Worm (Caenorhabditis elegans) whole organism, L4 larva: ENCODE data around the gene sbsp-1.

Experiments
- F10B5.3 ChIP-seq: sonication (generic microtip); optimal IDR thresholded peaks from 2 replicates; lab custom pipeline; 2016; ENCODE audit warnings: mild to moderate bottlenecking, missing genetic modification characterization, missing compliant biosample characterization
- F26F4.8 ChIP-seq: fragments of 200-800 bp; sonication (Bioruptor generic); conservative IDR thresholded peaks from 2 replicates; pipeline ENCODE4 v1.3.6; 2022; ENCODE audit warnings: missing genetic modification characterization, missing compliant biosample characterization
- F49E8.2 ChIP-seq: sonication (generic microtip); optimal IDR thresholded peaks from 2 replicates; lab custom pipeline; 2016; ENCODE audit warnings: missing compliant biosample characterization, mild to moderate bottlenecking, missing genetic modification characterization, borderline replicate concordance
- R02D3.7 ChIP-seq: fragments of 150-350 bp; sonication (generic microtip); optimal IDR thresholded peaks from 3 replicates; lab custom pipeline; 2014; ENCODE audit warnings: missing biosample characterization, missing genetic modification characterization
- T26A8.4 ChIP-seq: fragments of 200-800 bp; sonication (Bioruptor generic); IDR thresholded peaks from 2 replicates; pipeline ENCODE4 v1.3.6; 2022; ENCODE audit warnings: missing genetic modification characterization, missing compliant biosample characterization
- Y105C5A.15 ChIP-seq: fragments of 200-800 bp; sonication (Bioruptor generic); IDR thresholded peaks from 2 replicates; pipeline ENCODE4 v1.3.6; 2022; ENCODE audit warnings: missing genetic modification characterization, missing compliant biosample characterization
- Y75B8A.6 ChIP-seq: fragments of 200-800 bp; sonication (Bioruptor generic); IDR thresholded peaks from 2 replicates; pipeline ENCODE4 v1.3.6; 2022; ENCODE audit warnings: missing genetic modification reagents, missing genetic modification characterization, missing compliant biosample characterization
- ZK337.2 ChIP-seq: fragments of 200-800 bp; sonication (Bioruptor generic); IDR thresholded peaks from 2 replicates; pipeline ENCODE4 v1.3.6; 2022; ENCODE audit warnings: missing genetic modification reagents, missing genetic modification characterization, missing compliant biosample characterization
- aha-1 ChIP-seq: fragments of 150-350 bp; peaks from one replicate; lab custom pipeline; 2014; ENCODE audit warnings: missing biosample characterization, missing genetic modification characterization
- ama-1 ChIP-seq: fragments of 150-350 bp; optimal IDR thresholded peaks from 2 replicates; lab custom pipeline; 2014; ENCODE audit warnings: inconsistent platforms, mixed read lengths
- arid-1 ChIP-seq: fragments of 200-800 bp; sonication (Bioruptor generic); conservative IDR thresholded peaks from 2 replicates; pipeline ENCODE4 v1.3.6; 2022; ENCODE audit warnings: missing genetic modification reagents, missing genetic modification characterization, missing compliant biosample characterization
- ceh-28 ChIP-seq: fragments of 150-350 bp; optimal IDR thresholded peaks from 2 replicates; lab custom pipeline; 2014; ENCODE audit warnings: missing biosample characterization, missing genetic modification reagents, missing genetic modification characterization
- ceh-44 ChIP-seq: fragments of 200-800 bp; sonication (Bioruptor generic); IDR thresholded peaks from 2 replicates; pipeline ENCODE4 v1.3.6; 2022; ENCODE audit warnings: missing genetic modification reagents, missing genetic modification characterization, missing compliant biosample characterization
- daf-16 ChIP-seq, 3 experiments: sonication (generic microtip); optimal IDR thresholded peaks; 2 replicates each; lab custom pipeline; 2016 to 2017; ENCODE audit warnings: missing genetic modification characterization in 3 of 3, missing genetic modification reagents in 3 of 3, mild to moderate bottlenecking in 2 of 3, missing compliant biosample characterization in 2 of 3, missing biosample characterization in 1 of 3, moderate library complexity in 1 of 3
- daf-8 ChIP-seq: fragments of 200-800 bp; sonication (Bioruptor generic); IDR thresholded peaks from 2 replicates; pipeline ENCODE4 v1.3.6; 2022; ENCODE audit warnings: missing genetic modification characterization, missing compliant biosample characterization
- dmd-6 ChIP-seq: fragments of 200-800 bp; sonication (Bioruptor generic); IDR thresholded peaks from 2 replicates; pipeline ENCODE4 v1.3.6; 2022; ENCODE audit warnings: missing genetic modification reagents, missing genetic modification characterization, missing compliant biosample characterization
- dmd-8 ChIP-seq: fragments of 200-800 bp; sonication (Bioruptor generic); IDR thresholded peaks from 2 replicates; pipeline ENCODE4 v1.3.6; 2022; ENCODE audit warnings: missing genetic modification characterization, missing compliant biosample characterization
- duxl-1 ChIP-seq: sonication (generic microtip); optimal IDR thresholded peaks from 2 replicates; lab custom pipeline; 2016; ENCODE audit warnings: mild to moderate bottlenecking, missing genetic modification characterization, moderate library complexity, missing compliant biosample characterization; ENCODE audit not compliant: poor library complexity
- dve-1 ChIP-seq: sonication (generic microtip); optimal IDR thresholded peaks from 2 replicates; lab custom pipeline; 2017; ENCODE audit warnings: antibody characterized with exemption, mild to moderate bottlenecking, missing genetic modification characterization, missing compliant biosample characterization; ENCODE audit not compliant: insufficient read depth
- egl-27 ChIP-seq: sonication (generic microtip); optimal IDR thresholded peaks from 3 replicates; lab custom pipeline; 2017; ENCODE audit warnings: missing biosample characterization, missing genetic modification reagents, missing genetic modification characterization
- fos-1 ChIP-seq: fragments of 150-350 bp; optimal IDR thresholded peaks from 2 replicates; lab custom pipeline; 2014; ENCODE audit warnings: missing biosample characterization, missing genetic modification characterization
- hlh-11 ChIP-seq: fragments of 200-800 bp; sonication (Bioruptor generic); optimal IDR thresholded peaks from 2 replicates; lab custom pipeline; 2018; ENCODE audit warnings: mild to moderate bottlenecking, missing genetic modification characterization, missing compliant biosample characterization
- hlh-30 ChIP-seq: sonication (generic microtip); optimal IDR thresholded peaks from 2 replicates; lab custom pipeline; 2017; ENCODE audit warnings: antibody characterized with exemption, mild to moderate bottlenecking, missing genetic modification characterization, missing compliant biosample characterization; ENCODE audit not compliant: insufficient read depth
- lim-7 ChIP-seq: fragments of 200-800 bp; sonication (Bioruptor generic); IDR thresholded peaks from 2 replicates; pipeline ENCODE4 v1.3.6; 2022; ENCODE audit warnings: missing genetic modification characterization, missing compliant biosample characterization
- lin-13 ChIP-seq: fragments of 150-350 bp; optimal IDR thresholded peaks from 2 replicates; lab custom pipeline; 2014; ENCODE audit warnings: missing biosample characterization, missing genetic modification reagents, missing genetic modification characterization
- lin-29 ChIP-seq: fragments of 200-800 bp; sonication (Bioruptor generic); IDR thresholded peaks from 2 replicates; pipeline ENCODE4 v1.3.6; 2022; ENCODE audit warnings: missing genetic modification reagents, missing genetic modification characterization, missing compliant biosample characterization
- mdl-1 ChIP-seq, 2 experiments: fragments of 150-350 bp in 1 of 2; sonication (generic microtip) in 1 of 2; optimal IDR thresholded peaks; 2 replicates each; lab custom pipeline; 2014 to 2017; ENCODE audit warnings: missing biosample characterization in 2 of 2, missing genetic modification characterization in 2 of 2
- mdt-29 ChIP-seq: fragments of 200-800 bp; sonication (Bioruptor generic); IDR thresholded peaks from 2 replicates; pipeline ENCODE4 v1.3.6; 2022; ENCODE audit warnings: missing genetic modification reagents, missing genetic modification characterization, missing compliant biosample characterization
- mxl-3 ChIP-seq: fragments of 200-800 bp; sonication (Bioruptor generic); optimal IDR thresholded peaks from 2 replicates; lab custom pipeline; 2018; ENCODE audit warnings: mild to moderate bottlenecking, missing genetic modification characterization, missing compliant biosample characterization
- nhr-102 ChIP-seq: sonication (generic microtip); optimal IDR thresholded peaks from 2 replicates; lab custom pipeline; 2016; ENCODE audit warnings: mild to moderate bottlenecking, missing genetic modification characterization, moderate library complexity, missing compliant biosample characterization
- nhr-111 ChIP-seq: fragments of 200-800 bp; sonication (Bioruptor generic); optimal IDR thresholded peaks from 2 replicates; lab custom pipeline; 2018; ENCODE audit warnings: mild to moderate bottlenecking, missing genetic modification characterization, missing compliant biosample characterization
- nhr-237 ChIP-seq: sonication (generic microtip); optimal IDR thresholded peaks from 2 replicates; lab custom pipeline; 2017; ENCODE audit warnings: missing biosample characterization, missing genetic modification characterization
- nhr-25 ChIP-seq: sonication (generic microtip); optimal IDR thresholded peaks from 2 replicates; lab custom pipeline; 2017; ENCODE audit warnings: missing genetic modification characterization, mild to moderate bottlenecking, missing compliant biosample characterization, antibody characterized with exemption, moderate library complexity, borderline replicate concordance; ENCODE audit not compliant: insufficient read depth
- nhr-41 ChIP-seq: fragments of 200-800 bp; sonication (Bioruptor generic); IDR thresholded peaks from 2 replicates; pipeline ENCODE4 v1.3.6; 2022; ENCODE audit warnings: missing genetic modification reagents, missing genetic modification characterization, missing compliant biosample characterization
- nhr-6 ChIP-seq: fragments of 150-350 bp; optimal IDR thresholded peaks from 2 replicates; lab custom pipeline; 2014; ENCODE audit warnings: missing biosample characterization, missing genetic modification characterization
- nhr-76 ChIP-seq: fragments of 150-350 bp; optimal IDR thresholded peaks from 2 replicates; lab custom pipeline; 2014; ENCODE audit warnings: missing biosample characterization, missing genetic modification characterization
- pha-4 ChIP-seq, 2 experiments: fragments of 150-350 bp in 1 of 2; fragments of 200-800 bp in 1 of 2; sonication (Bioruptor generic) in 1 of 2; IDR thresholded peaks in 1 of 2; optimal IDR thresholded peaks in 1 of 2; 2 replicates each; pipeline versions ENCODE4 v1.3.6 to Lab custom; 2014 to 2022; ENCODE audit warnings: missing genetic modification characterization in 2 of 2, missing genetic modification reagents in 2 of 2, missing biosample characterization in 1 of 2, missing compliant biosample characterization in 1 of 2
- php-3 ChIP-seq: fragments of 200-800 bp; sonication (Bioruptor generic); IDR thresholded peaks from 2 replicates; pipeline ENCODE4 v1.3.6; 2022; ENCODE audit warnings: missing genetic modification reagents, missing genetic modification characterization, missing compliant biosample characterization
- pqm-1 ChIP-seq: sonication (generic microtip); optimal IDR thresholded peaks from 2 replicates; lab custom pipeline; 2017; ENCODE audit warnings: missing biosample characterization, missing genetic modification characterization
- saeg-2 ChIP-seq: fragments of 200-800 bp; sonication (Bioruptor generic); IDR thresholded peaks from 2 replicates; pipeline ENCODE4 v1.3.6; 2022; ENCODE audit warnings: missing genetic modification reagents, missing genetic modification characterization, missing compliant biosample characterization
- sdz-12 ChIP-seq: fragments of 200-800 bp; sonication (Bioruptor generic); optimal IDR thresholded peaks from 2 replicates; lab custom pipeline; 2018; ENCODE audit warnings: mild to moderate bottlenecking, missing genetic modification characterization, missing compliant biosample characterization
- set-16 ChIP-seq: fragments of 200-800 bp; sonication (Bioruptor generic); IDR thresholded peaks from 2 replicates; pipeline ENCODE4 v1.3.6; 2022; ENCODE audit warnings: missing genetic modification reagents, missing genetic modification characterization, missing compliant biosample characterization
- spr-1 ChIP-seq: sonication (generic microtip); optimal IDR thresholded peaks from 2 replicates; lab custom pipeline; 2016; ENCODE audit warnings: mild to moderate bottlenecking, missing genetic modification characterization, missing compliant biosample characterization
- spr-3 ChIP-seq: fragments of 200-800 bp; sonication (Bioruptor generic); optimal IDR thresholded peaks from 2 replicates; lab custom pipeline; 2018; ENCODE audit warnings: mild to moderate bottlenecking, missing genetic modification characterization, missing compliant biosample characterization
- zfp-2 ChIP-seq: sonication (generic microtip); optimal IDR thresholded peaks from 2 replicates; lab custom pipeline; 2016; ENCODE audit warnings: mild to moderate bottlenecking, missing genetic modification characterization, missing compliant biosample characterization
- zfp-3 ChIP-seq: fragments of 200-800 bp; sonication (Bioruptor generic); conservative IDR thresholded peaks from 2 replicates; pipeline ENCODE4 v1.3.6; 2022; ENCODE audit warnings: missing genetic modification reagents, missing genetic modification characterization, missing compliant biosample characterization
- zip-2 ChIP-seq: fragments of 150-350 bp; optimal IDR thresholded peaks from 2 replicates; lab custom pipeline; 2014; ENCODE audit warnings: missing biosample characterization, missing genetic modification characterization

sbsp-1 gene

ce11 chrIII:10819778-10820177, 13.0 kb upstream of the sbsp-1 start (continued):
- TF ChIP-seq mdl-1 (tag; optimal IDR thresholded peaks at IDR 0.05; lab: Kevin White, UChicago), result no peak
- no peak for TF ChIP-seq lin-29

ce11 chrIII:10820592-10821242, 12.0 kb upstream of the sbsp-1 start:
- no peak for TF ChIP-seq F26F4.8 (GFP tag; lab: Robert Waterston, UW)
- no peak for TF ChIP-seq nhr-76 (tag; lab: Kevin White, UChicago)
- TF ChIP-seq dve-1 (tag; lab: Kevin White, UChicago), result peak; percentile 40
- TF ChIP-seq nhr-6 (tag; lab: Kevin White, UChicago), result no peak
- no peak for TF ChIP-seq zfp-3 (GFP tag; lab: Robert Waterston, UW)
- no peak for TF ChIP-seq nhr-41 (GFP tag; lab: Robert Waterston, UW)
- TF ChIP-seq mdl-1 (tag; optimal IDR thresholded peaks at IDR 0.05; lab: Kevin White, UChicago), result peak in 1 of 2 experiments; percentile 34
- no peak for TF ChIP-seq F49E8.2 (tag; lab: Kevin White, UChicago)
- peak; percentile 40 for TF ChIP-seq aha-1 (tag; lab: Kevin White, UChicago)
- no peak for TF ChIP-seq ZK337.2
- no peak for TF ChIP-seq ama-1 (lab: Kevin White, UChicago)
- TF ChIP-seq Y105C5A.15 (GFP tag; lab: Robert Waterston, UW), result no peak
- TF ChIP-seq fos-1 (tag; lab: Kevin White, UChicago), result no peak
- TF ChIP-seq set-16 (GFP tag; lab: Robert Waterston, UW), result no peak
- TF ChIP-seq T26A8.4 (GFP tag; lab: Robert Waterston, UW), result no peak
- peak; percentile 50 for TF ChIP-seq dmd-6 (GFP tag; lab: Robert Waterston, UW)
- no peak for TF ChIP-seq pha-4 (GFP tag; IDR thresholded peaks at IDR 0.05; lab: Robert Waterston, UW)
- no peak for TF ChIP-seq pha-4 (tag; optimal IDR thresholded peaks at IDR 0.05; lab: Kevin White, UChicago)
- no peak for TF ChIP-seq F10B5.3 (tag; lab: Kevin White, UChicago)
- TF ChIP-seq pqm-1, result peak; percentile 42
- no peak for TF ChIP-seq zfp-2 (tag; lab: Kevin White, UChicago)
- no peak for TF ChIP-seq sdz-12
- TF ChIP-seq nhr-237 (tag; lab: Kevin White, UChicago), result no peak
- TF ChIP-seq mdt-29 (GFP tag; lab: Robert Waterston, UW), result no peak
- TF ChIP-seq ceh-44, result no peak
- no peak for TF ChIP-seq nhr-102 (tag; lab: Kevin White, UChicago)
- no peak for TF ChIP-seq mxl-3 (GFP tag; lab: Kevin White, UChicago)
- TF ChIP-seq ceh-28, result no peak
- peak; percentile 67 for TF ChIP-seq hlh-30 (tag; lab: Kevin White, UChicago)
- no peak for TF ChIP-seq daf-16 (GFP tag; optimal IDR thresholded peaks at IDR 0.05; lab: Kevin White, UChicago)
- peak; percentile 24 for TF ChIP-seq daf-16 (tag; optimal IDR thresholded peaks at IDR 0.05; lab: Kevin White, UChicago)
- no peak for TF ChIP-seq lin-13 (GFP tag; lab: Kevin White, UChicago)
- TF ChIP-seq nhr-111 (GFP tag; lab: Kevin White, UChicago), result no peak
- no peak for TF ChIP-seq lim-7 (GFP tag; lab: Robert Waterston, UW)
- TF ChIP-seq spr-1 (tag; lab: Kevin White, UChicago), result no peak
- TF ChIP-seq nhr-25 (tag; lab: Kevin White, UChicago), result no peak
- TF ChIP-seq egl-27 (tag; lab: Kevin White, UChicago), result no peak
- no peak for TF ChIP-seq duxl-1
- TF ChIP-seq saeg-2, result no peak
- TF ChIP-seq zip-2 (tag; lab: Kevin White, UChicago), result no peak
- TF ChIP-seq dmd-8 (GFP tag; lab: Robert Waterston, UW), result no peak
- peak; percentile 47 for TF ChIP-seq hlh-11 (tag; lab: Kevin White, UChicago)
- no peak for TF ChIP-seq R02D3.7 (tag; lab: Kevin White, UChicago)
- no peak for TF ChIP-seq Y75B8A.6 (GFP tag; lab: Robert Waterston, UW)
- no peak for TF ChIP-seq php-3 (GFP tag; lab: Robert Waterston, UW)
- no peak for TF ChIP-seq daf-8 (GFP tag; lab: Robert Waterston, UW)
- no peak for TF ChIP-seq arid-1 (GFP tag; lab: Robert Waterston, UW)
- TF ChIP-seq spr-3 (GFP tag; lab: Kevin White, UChicago), result no peak
